Fruit fly (Drosophila melanogaster) S2 (cell line): ENCODE results near the gene CG33557.

Experiments used
- CG8478 ChIP-seq: fragments of >200 bp; optimal IDR thresholded peaks from 2 replicates; lab custom pipeline; 2018
- CTCF ChIP-seq, 2 experiments: fragments of >200 bp; optimal IDR thresholded peaks; 2 replicates each; lab custom pipeline; 2018

Gene CG33557

dm6 chrX:10020857-10021256, 11.8 kb downstream of the CG33557 start:
- TF ChIP-seq CTCF (optimal IDR thresholded peaks at IDR 0.05; lab: Kevin White, UChicago): no peak
- TF ChIP-seq CG8478 (lab: Kevin White, UChicago): no peak

dm6 chrX:10021809-10022208, 12.8 kb downstream of the CG33557 start:
- TF ChIP-seq CG8478 (lab: Kevin White, UChicago) (no peak), CTCF (optimal IDR thresholded peaks at IDR 0.05; lab: Kevin White, UChicago) (no peak)

- TF ChIP-seq CTCF (optimal IDR thresholded peaks at IDR 0.05; lab: Kevin White, UChicago): no peak
- no peak for TF ChIP-seq CG8478 (lab: Kevin White, UChicago)
Observed at dm6 chrX:10029730-10030129, 20.7 kb downstream of the CG33557 start.

dm6 chrX:10039528-10039927, 30.5 kb downstream of the CG33557 start:
- TF ChIP-seq CTCF (optimal IDR thresholded peaks at IDR 0.05; lab: Kevin White, UChicago) (no peak), CG8478 (lab: Kevin White, UChicago) (no peak)

dm6 chrX:10043873-10044272, 34.9 kb downstream of the CG33557 start:
- TF ChIP-seq CTCF (optimal IDR thresholded peaks at IDR 0.05; lab: Kevin White, UChicago) (no peak), CG8478 (lab: Kevin White, UChicago) (no peak)

dm6 chrX:10045763-10046162, 36.8 kb downstream of the CG33557 start:
- TF ChIP-seq CG8478 (lab: Kevin White, UChicago): no peak
- TF ChIP-seq CTCF (optimal IDR thresholded peaks at IDR 0.05; lab: Kevin White, UChicago): no peak

dm6 chrX:10046760-10047159, 37.8 kb downstream of the CG33557 start:
- no peak for TF ChIP-seq CTCF (optimal IDR thresholded peaks at IDR 0.05; lab: Kevin White, UChicago)

dm6 chrX:10047961-10048360, 39.0 kb downstream of the CG33557 start:
- TF ChIP-seq CG8478 (lab: Kevin White, UChicago): no peak
- no peak for TF ChIP-seq CTCF (optimal IDR thresholded peaks at IDR 0.05; lab: Kevin White, UChicago)

- TF ChIP-seq CTCF (optimal IDR thresholded peaks at IDR 0.05; lab: Kevin White, UChicago) (no peak), CG8478 (lab: Kevin White, UChicago) (no peak)
Observed at dm6 chrX:10052549-10052948, 43.5 kb downstream of the CG33557 start, which contains the start of gene Yp2. Gene Yp2, minus strand, starts transcription at chrX:10052636.

dm6 chrX:10053547-10053946, 44.5 kb downstream of the CG33557 start, which contains the start of gene Yp1:
Gene Yp1, plus strand, starts transcription at chrX:10053811.
- TF ChIP-seq CG8478 (lab: Kevin White, UChicago) (no peak), CTCF (optimal IDR thresholded peaks at IDR 0.05; lab: Kevin White, UChicago) (no peak)

dm6 chrX:10057964-10058363, 49.0 kb downstream of the CG33557 start:
- TF ChIP-seq CTCF (optimal IDR thresholded peaks at IDR 0.05; lab: Kevin White, UChicago) (no peak), CG8478 (lab: Kevin White, UChicago) (no peak)
